Worm (Caenorhabditis elegans) whole organism, young adult: ENCODE measurements around the gene F43E2.1.
A peak's percentile ranks its signal among the peaks of the same experiment; 100 is the strongest.

Experiments
- B0035.1 ChIP-seq: sonication (generic microtip); optimal IDR thresholded peaks from 2 replicates; lab custom pipeline; 2016; ENCODE audit warnings: missing genetic modification characterization, mild to moderate bottlenecking, missing compliant biosample characterization, missing genotype, missing genetic modification reagents
- B0261.1 ChIP-seq: sonication (generic microtip); optimal IDR thresholded peaks from 2 replicates; lab custom pipeline; 2016; ENCODE audit warnings: mild to moderate bottlenecking, missing genetic modification characterization, moderate library complexity, missing compliant biosample characterization
- B0336.3 ChIP-seq: fragments of 200-800 bp; sonication (Bioruptor generic); IDR thresholded peaks from 2 replicates; pipeline ENCODE4 v1.3.6; 2022; ENCODE audit warnings: missing genetic modification characterization, missing compliant biosample characterization
- C06A6.2 ChIP-seq: fragments of 200-800 bp; sonication (Bioruptor generic); conservative IDR thresholded peaks from 2 replicates; pipeline ENCODE4 v1.3.6; 2022; ENCODE audit warnings: missing genetic modification characterization, missing compliant biosample characterization
- D2030.7 ChIP-seq: fragments of 200-800 bp; sonication (Bioruptor generic); IDR thresholded peaks from 2 replicates; pipeline ENCODE4 v1.3.6; 2022; ENCODE audit warnings: missing genetic modification reagents, missing genetic modification characterization, missing compliant biosample characterization
- F37B4.10 ChIP-seq: fragments of 200-800 bp; sonication (Bioruptor generic); IDR thresholded peaks from 2 replicates; pipeline ENCODE4 v1.3.6; 2022; ENCODE audit warnings: missing genetic modification characterization, missing compliant biosample characterization
- F57A8.1 ChIP-seq: fragments of 200-800 bp; sonication (Bioruptor generic); optimal IDR thresholded peaks from 2 replicates; lab custom pipeline; 2018; ENCODE audit warnings: mild to moderate bottlenecking, missing genetic modification characterization, moderate library complexity, missing compliant biosample characterization
- F57C9.4 ChIP-seq: sonication (generic microtip); optimal IDR thresholded peaks from 2 replicates; lab custom pipeline; 2017; ENCODE audit warnings: mild to moderate bottlenecking, missing genetic modification characterization, missing compliant biosample characterization
- K12H6.12 ChIP-seq: fragments of 200-800 bp; sonication (Bioruptor generic); optimal IDR thresholded peaks from 2 replicates; lab custom pipeline; 2018; ENCODE audit warnings: mild to moderate bottlenecking, missing genetic modification characterization, missing compliant biosample characterization
- T26A5.8 ChIP-seq: sonication (generic microtip); optimal IDR thresholded peaks from 2 replicates; lab custom pipeline; 2016; ENCODE audit warnings: missing genetic modification characterization, missing compliant biosample characterization
- Y53G8AR.9 ChIP-seq: fragments of 200-800 bp; sonication (Bioruptor generic); conservative IDR thresholded peaks from 2 replicates; pipeline ENCODE4 v1.3.6; 2022; ENCODE audit warnings: missing genetic modification reagents, missing genetic modification characterization, missing compliant biosample characterization
- ZK185.1 ChIP-seq: sonication (generic microtip); optimal IDR thresholded peaks from 2 replicates; lab custom pipeline; 2016; ENCODE audit warnings: mild to moderate bottlenecking, missing genetic modification characterization, missing compliant biosample characterization; ENCODE audit not compliant: poor library complexity, severe bottlenecking
- aptf-3 ChIP-seq: fragments of 200-800 bp; sonication (Bioruptor generic); IDR thresholded peaks from 2 replicates; pipeline ENCODE4 v1.3.6; 2022; ENCODE audit warnings: missing genetic modification characterization, missing compliant biosample characterization
- athp-1 ChIP-seq: sonication (generic microtip); optimal IDR thresholded peaks from 2 replicates; lab custom pipeline; 2017; ENCODE audit warnings: mild to moderate bottlenecking, missing genetic modification characterization, missing compliant biosample characterization
- cebp-1 ChIP-seq, 2 experiments: fragments of 200-800 bp in 1 of 2; sonication (Bioruptor generic) in 1 of 2; sonication (generic microtip) in 1 of 2; IDR thresholded peaks in 1 of 2; optimal IDR thresholded peaks in 1 of 2; 2 replicates each; pipeline versions ENCODE4 v1.3.6 to Lab custom; 2017 to 2022; ENCODE audit warnings: missing compliant biosample characterization in 2 of 2, missing genetic modification characterization in 2 of 2, mild to moderate bottlenecking in 1 of 2, missing genetic modification reagents in 1 of 2, moderate library complexity in 1 of 2
- cebp-2 ChIP-seq: fragments of 200-800 bp; sonication (Bioruptor generic); IDR thresholded peaks from 2 replicates; pipeline ENCODE4 v1.3.6; 2022; ENCODE audit warnings: missing genetic modification characterization, missing compliant biosample characterization
- ceh-100 ChIP-seq: fragments of 200-800 bp; sonication (Bioruptor generic); IDR thresholded peaks from 2 replicates; pipeline ENCODE4 v1.3.6; 2022; ENCODE audit warnings: missing genetic modification reagents, missing genetic modification characterization, missing compliant biosample characterization
- ceh-40 ChIP-seq: fragments of 200-800 bp; sonication (Bioruptor generic); IDR thresholded peaks from 2 replicates; pipeline ENCODE4 v1.3.6; 2022; ENCODE audit warnings: missing genetic modification characterization, missing compliant biosample characterization
- dox-1 ChIP-seq: fragments of 200-800 bp; sonication (Bioruptor generic); IDR thresholded peaks from 2 replicates; pipeline ENCODE4 v1.3.6; 2022; ENCODE audit warnings: missing genetic modification reagents, missing genetic modification characterization, missing compliant biosample characterization
- fkh-3 ChIP-seq: sonication (generic microtip); optimal IDR thresholded peaks from 2 replicates; lab custom pipeline; 2016; ENCODE audit warnings: mild to moderate bottlenecking, missing genetic modification characterization, missing compliant biosample characterization
- gei-17 ChIP-seq: fragments of 200-800 bp; sonication (Bioruptor generic); optimal IDR thresholded peaks from 2 replicates; lab custom pipeline; 2018; ENCODE audit warnings: mild to moderate bottlenecking, missing genetic modification characterization, missing compliant biosample characterization
- him-1 ChIP-seq: sonication (generic microtip); optimal IDR thresholded peaks from 2 replicates; lab custom pipeline; 2016; ENCODE audit warnings: missing genotype, missing genetic modification reagents, missing genetic modification characterization, missing compliant biosample characterization
- hlh-12 ChIP-seq: sonication (generic microtip); optimal IDR thresholded peaks from 2 replicates; lab custom pipeline; 2016; ENCODE audit warnings: missing genetic modification characterization, missing compliant biosample characterization
- hmg-1.2 ChIP-seq: fragments of 200-800 bp; sonication (Bioruptor generic); IDR thresholded peaks from 2 replicates; pipeline ENCODE4 v1.3.6; 2022; ENCODE audit warnings: missing genetic modification reagents, missing genetic modification characterization, missing compliant biosample characterization
- hmg-20 ChIP-seq: fragments of 200-800 bp; sonication (Bioruptor generic); IDR thresholded peaks from 2 replicates; pipeline ENCODE4 v1.3.6; 2022; ENCODE audit warnings: missing genetic modification reagents, missing genetic modification characterization, missing compliant biosample characterization
- lag-1 ChIP-seq: fragments of 200-800 bp; sonication (Bioruptor generic); IDR thresholded peaks from 2 replicates; pipeline ENCODE4 v1.3.6; 2022; ENCODE audit warnings: missing genetic modification reagents, missing genetic modification characterization, missing compliant biosample characterization
- lsl-1 ChIP-seq: fragments of 200-800 bp; sonication (Bioruptor generic); optimal IDR thresholded peaks from 2 replicates; lab custom pipeline; 2018; ENCODE audit warnings: mild to moderate bottlenecking, missing genetic modification characterization, moderate library complexity, missing compliant biosample characterization
- madf-10 ChIP-seq: sonication (generic microtip); optimal IDR thresholded peaks from 2 replicates; lab custom pipeline; 2016; ENCODE audit warnings: mild to moderate bottlenecking, missing genetic modification characterization, missing compliant biosample characterization
- madf-3 ChIP-seq: fragments of 200-800 bp; sonication (Bioruptor generic); IDR thresholded peaks from 2 replicates; pipeline ENCODE4 v1.3.6; 2022; ENCODE audit warnings: missing genetic modification reagents, missing genetic modification characterization, missing compliant biosample characterization
- nfya-1 ChIP-seq: sonication (generic microtip); optimal IDR thresholded peaks from 2 replicates; lab custom pipeline; 2017; ENCODE audit warnings: antibody characterized with exemption, missing compliant biosample characterization, missing genetic modification characterization, borderline replicate concordance; ENCODE audit not compliant: insufficient read depth
- nfyb-1 ChIP-seq: fragments of 200-800 bp; sonication (Bioruptor generic); IDR thresholded peaks from 2 replicates; pipeline ENCODE4 v1.3.6; 2022; ENCODE audit warnings: missing genetic modification reagents, missing genetic modification characterization, missing compliant biosample characterization
- nhr-179 ChIP-seq: sonication (generic microtip); optimal IDR thresholded peaks from 2 replicates; lab custom pipeline; 2016; ENCODE audit warnings: mild to moderate bottlenecking, missing genetic modification characterization, missing compliant biosample characterization
- pbrm-1 ChIP-seq: fragments of 200-800 bp; sonication (Bioruptor generic); IDR thresholded peaks from 2 replicates; pipeline ENCODE4 v1.3.6; 2022; ENCODE audit warnings: missing genetic modification reagents, missing genetic modification characterization, missing compliant biosample characterization
- rec-8 ChIP-seq, 2 experiments: sonication (generic microtip); optimal IDR thresholded peaks; 2 replicates each; lab custom pipeline; 2016; ENCODE audit warnings: mild to moderate bottlenecking in 2 of 2, missing genetic modification characterization in 2 of 2, missing genetic modification reagents in 2 of 2, missing genotype in 2 of 2, missing biosample characterization in 1 of 2, missing compliant biosample characterization in 1 of 2, moderate library complexity in 1 of 2
- repo-1 ChIP-seq: sonication (generic microtip); optimal IDR thresholded peaks from 2 replicates; lab custom pipeline; 2017; ENCODE audit warnings: mild to moderate bottlenecking, missing genetic modification characterization, missing compliant biosample characterization
- rpc-1 ChIP-seq, 2 experiments: fragments of 150-350 bp in 1 of 2; sonication (generic microtip) in 1 of 2; optimal IDR thresholded peaks; 2 replicates each; lab custom pipeline; 2014 to 2018; ENCODE audit warnings: missing biosample characterization in 1 of 2, missing genetic modification characterization in 1 of 2, missing genetic modification reagents in 1 of 2, missing genotype in 1 of 2
- sdz-38 ChIP-seq: sonication (generic microtip); optimal IDR thresholded peaks from 2 replicates; lab custom pipeline; 2016; ENCODE audit warnings: missing genotype, missing genetic modification characterization, missing compliant biosample characterization
- snpc-3.4 ChIP-seq: sonication (generic microtip); optimal IDR thresholded peaks from 2 replicates; lab custom pipeline; 2017; ENCODE audit warnings: missing genetic modification characterization, mild to moderate bottlenecking, missing compliant biosample characterization, antibody characterized with exemption, moderate library complexity, missing genotype, missing genetic modification reagents
- snpc-4 ChIP-seq, 5 experiments: fragments of 150-350 bp in 1 of 5; sonication (generic microtip) in 4 of 5; optimal IDR thresholded peaks; 2 replicates each; lab custom pipeline; 2014 to 2018; ENCODE audit warnings: missing genetic modification characterization in 5 of 5, missing biosample characterization in 3 of 5, antibody characterized with exemption in 2 of 5, mild to moderate bottlenecking in 2 of 5, missing compliant biosample characterization in 2 of 5, missing genotype in 2 of 5, moderate library complexity in 2 of 5, missing genetic modification reagents in 1 of 5
- somi-1 ChIP-seq: fragments of 200-800 bp; sonication (Bioruptor generic); optimal IDR thresholded peaks from 2 replicates; lab custom pipeline; 2018; ENCODE audit warnings: mild to moderate bottlenecking, missing genetic modification characterization, missing compliant biosample characterization
- sptf-2 ChIP-seq: fragments of 200-800 bp; sonication (Bioruptor generic); optimal IDR thresholded peaks from 2 replicates; lab custom pipeline; 2018; ENCODE audit warnings: mild to moderate bottlenecking, missing genetic modification characterization, missing compliant biosample characterization
- tbp1 ChIP-seq: fragments of 200-800 bp; sonication (Bioruptor generic); optimal IDR thresholded peaks from 2 replicates; lab custom pipeline; 2018; ENCODE audit warnings: mild to moderate bottlenecking, missing genetic modification characterization, missing compliant biosample characterization
- unc-62 ChIP-seq: fragments of 150-350 bp; optimal IDR thresholded peaks from 2 replicates; lab custom pipeline; 2014; ENCODE audit warnings: missing biosample characterization, missing genetic modification reagents, missing genetic modification characterization
- zim-3 ChIP-seq: sonication (generic microtip); optimal IDR thresholded peaks from 2 replicates; lab custom pipeline; 2017; ENCODE audit warnings: mild to moderate bottlenecking, missing genetic modification characterization, moderate library complexity, missing compliant biosample characterization
- ztf-18 ChIP-seq: sonication (generic microtip); optimal IDR thresholded peaks from 2 replicates; lab custom pipeline; 2016; ENCODE audit warnings: missing genotype, mild to moderate bottlenecking, missing genetic modification characterization, missing compliant biosample characterization

The F43E2.1 gene

DNA sequence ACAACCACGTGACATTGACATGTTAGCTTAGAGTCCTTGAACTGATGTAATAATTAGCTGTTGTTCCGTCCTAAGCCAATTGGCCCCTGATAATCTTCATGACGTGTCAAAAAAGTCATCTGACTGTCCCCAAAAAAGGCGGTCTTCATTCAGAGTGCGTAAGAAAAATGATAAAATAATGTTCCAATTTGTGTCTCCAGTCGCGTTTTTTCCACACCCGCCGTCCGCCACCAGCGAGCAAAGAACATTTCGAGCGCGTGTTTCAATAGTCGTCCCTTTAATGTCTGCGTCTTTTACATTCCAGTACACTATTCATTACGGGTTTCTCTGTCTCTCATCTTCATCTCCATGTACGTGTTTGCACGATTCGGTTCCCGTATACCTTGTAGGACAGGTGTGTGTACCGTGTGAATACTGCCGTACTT is 37.6 kb upstream of the F43E2.1 start (continued):
- TF ChIP-seq lsl-1 (GFP tag; lab: Kevin White, UChicago): no peak
- TF ChIP-seq F37B4.10: no peak
- no peak for TF ChIP-seq nfya-1
- TF ChIP-seq cebp-1 (GFP tag; IDR thresholded peaks at IDR 0.05; lab: Robert Waterston, UW): peak; percentile 44; the same call in 1 of the 2 replicates
- TF ChIP-seq cebp-1 (tag; optimal IDR thresholded peaks at IDR 0.05; lab: Kevin White, UChicago): no peak
- no peak for TF ChIP-seq madf-3 (GFP tag; lab: Robert Waterston, UW)
- TF ChIP-seq repo-1 (tag; lab: Kevin White, UChicago): no peak
- no peak for TF ChIP-seq sdz-38 (tag; lab: Kevin White, UChicago)
- TF ChIP-seq unc-62 (GFP tag; lab: Kevin White, UChicago): peak; percentile 49
- TF ChIP-seq ztf-18 (tag; lab: Kevin White, UChicago): no peak
- no peak for TF ChIP-seq rpc-1 (optimal IDR thresholded peaks at IDR 0.05; lab: Kevin White, UChicago)
- no peak for TF ChIP-seq rpc-1 (tag; optimal IDR thresholded peaks at IDR 0.05; lab: Kevin White, UChicago)
- no peak for TF ChIP-seq F57C9.4 (tag; lab: Kevin White, UChicago)
- TF ChIP-seq lag-1: no peak
- no peak for TF ChIP-seq snpc-4 (GFP tag; optimal IDR thresholded peaks at IDR 0.05; lab: Kevin White, UChicago)
- TF ChIP-seq snpc-4 (tag; optimal IDR thresholded peaks at IDR 0.05; lab: Kevin White, UChicago): peak in 2 of 4 experiments; percentile 9 to 61
- TF ChIP-seq K12H6.12 (tag; lab: Kevin White, UChicago): peak; percentile 74
- no peak for TF ChIP-seq zim-3 (tag; lab: Kevin White, UChicago)
- TF ChIP-seq gei-17: no peak
- TF ChIP-seq somi-1 (GFP tag; lab: Kevin White, UChicago): peak; percentile 82
- TF ChIP-seq dox-1 (GFP tag; lab: Robert Waterston, UW): no peak; the same call in 1 of the 2 replicates
- TF ChIP-seq T26A5.8: no peak
- no peak for TF ChIP-seq sptf-2
- no peak for TF ChIP-seq athp-1 (tag; lab: Kevin White, UChicago)
- TF ChIP-seq nfyb-1 (GFP tag; lab: Robert Waterston, UW): peak; percentile 64; the same call in 1 of the 2 replicates
- no peak for TF ChIP-seq snpc-3.4 (tag; lab: Kevin White, UChicago)
- no peak for TF ChIP-seq nhr-179 (tag; lab: Kevin White, UChicago)
- no peak for TF ChIP-seq ZK185.1
- TF ChIP-seq ceh-100: no peak
- TF ChIP-seq B0035.1: no peak
- no peak for TF ChIP-seq B0261.1
- peak; percentile 91 for TF ChIP-seq hmg-1.2 (GFP tag; lab: Robert Waterston, UW)
- peak; percentile 27 for TF ChIP-seq tbp1 (GFP tag; lab: Kevin White, UChicago)
- TF ChIP-seq hmg-20 (GFP tag; lab: Robert Waterston, UW): no peak
- TF ChIP-seq, all 124 proteins: peak for 31

DNA sequence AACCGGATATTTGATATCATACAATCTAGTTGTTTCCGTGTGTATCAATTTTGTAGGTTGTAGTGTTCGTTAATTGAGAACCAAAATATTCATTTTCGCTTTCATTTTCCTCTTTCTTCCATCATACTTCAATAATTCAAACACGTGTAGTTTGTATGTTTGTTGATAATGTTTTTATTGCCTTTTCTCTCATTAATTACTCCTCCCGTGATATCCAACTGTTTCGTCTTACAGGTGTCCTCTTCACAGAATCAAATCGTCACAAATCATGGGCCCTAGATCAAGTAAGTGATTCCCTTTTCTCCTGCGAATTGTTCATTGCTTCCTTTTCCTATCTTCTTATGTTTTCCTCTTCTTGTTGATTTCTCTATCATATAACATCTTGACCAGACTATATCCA is 36.1 kb upstream of the F43E2.1 start, which contains the start of gene nhr-21:
TSS of gene nhr-21 (plus strand) at position 235 of the 400 bp plus-strand sequence.
- peak; percentile 9 for TF ChIP-seq somi-1 (GFP tag; lab: Kevin White, UChicago)
- no peak for TF ChIP-seq hlh-12 (tag; lab: Kevin White, UChicago)
- TF ChIP-seq, all 124 proteins: peak for 1

DNA sequence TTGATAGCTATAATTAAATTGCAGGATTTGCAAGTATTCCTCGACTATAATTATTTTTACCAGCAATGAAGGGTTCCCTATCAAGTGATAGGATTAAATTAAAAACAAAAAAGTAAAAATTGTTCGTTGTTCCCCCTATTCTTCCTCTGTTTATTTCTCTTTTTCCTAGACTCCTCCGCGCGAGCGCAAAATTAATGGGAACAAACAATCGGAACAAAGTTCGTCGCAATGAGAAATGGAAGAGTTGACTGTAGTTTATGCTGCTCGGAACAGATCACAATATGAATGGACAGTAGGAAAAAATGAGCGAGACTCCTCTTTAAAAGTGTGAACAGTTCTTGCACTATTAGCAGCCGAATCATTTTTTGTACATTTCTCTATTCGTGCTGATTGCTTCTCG is 34.4 kb upstream of the F43E2.1 start:
- no peak for TF ChIP-seq B0336.3
- TF ChIP-seq madf-10 (tag; lab: Kevin White, UChicago): no peak
- no peak for TF ChIP-seq D2030.7 (GFP tag; lab: Robert Waterston, UW)
- no peak for TF ChIP-seq gei-17
- no peak for TF ChIP-seq C06A6.2
- no peak for TF ChIP-seq F57A8.1 (GFP tag; lab: Kevin White, UChicago)
- TF ChIP-seq fkh-3 (tag; lab: Kevin White, UChicago): no peak
- TF ChIP-seq sdz-38 (tag; lab: Kevin White, UChicago): no peak
- no peak for TF ChIP-seq Y53G8AR.9
- no peak for TF ChIP-seq aptf-3 (GFP tag; lab: Robert Waterston, UW)
- no peak for TF ChIP-seq pbrm-1 (GFP tag; lab: Robert Waterston, UW)
- TF ChIP-seq him-1 (tag; lab: Kevin White, UChicago): no peak
- TF ChIP-seq cebp-2 (GFP tag; lab: Robert Waterston, UW): no peak
- no peak for TF ChIP-seq ceh-40 (GFP tag; lab: Robert Waterston, UW)
- no peak for TF ChIP-seq rpc-1 (optimal IDR thresholded peaks at IDR 0.05; lab: Kevin White, UChicago)
- TF ChIP-seq rpc-1 (tag; optimal IDR thresholded peaks at IDR 0.05; lab: Kevin White, UChicago): no peak
- no peak for TF ChIP-seq rec-8 (tag; optimal IDR thresholded peaks at IDR 0.05; lab: Kevin White, UChicago)
- no peak for TF ChIP-seq nhr-179 (tag; lab: Kevin White, UChicago)
